Worm (Caenorhabditis elegans) whole organism, young adult: ENCODE results near the gene F57B9.1.

ENCODE experiments used
- B0261.1 ChIP-seq: sonication (generic microtip); optimal IDR thresholded peaks from 2 replicates; lab custom pipeline; 2016; ENCODE audit warnings: mild to moderate bottlenecking, missing genetic modification characterization, moderate library complexity, missing compliant biosample characterization
- K11D2.4 ChIP-seq: fragments of 200-800 bp; sonication (Bioruptor generic); IDR thresholded peaks from 2 replicates; pipeline ENCODE4 v1.3.6; 2022; ENCODE audit warnings: missing genetic modification reagents, missing genetic modification characterization, missing compliant biosample characterization
- ekl-4 ChIP-seq: fragments of 200-800 bp; sonication (Bioruptor generic); IDR thresholded peaks from 2 replicates; pipeline ENCODE4 v1.3.6; 2022; ENCODE audit warnings: missing genetic modification reagents, missing genetic modification characterization, missing compliant biosample characterization
- ztf-25 ChIP-seq: fragments of 200-800 bp; sonication (Bioruptor generic); IDR thresholded peaks from 2 replicates; pipeline ENCODE4 v1.3.6; 2022; ENCODE audit warnings: missing genetic modification reagents, missing genetic modification characterization, missing compliant biosample characterization

ce11 chrIII:6955766-6956165 is 6.1 kb upstream of the F57B9.1 start:
- no peak for TF ChIP-seq ztf-25
- TF ChIP-seq K11D2.4 (GFP tag; lab: Robert Waterston, UW) = no peak
- TF ChIP-seq ekl-4 (GFP tag; lab: Robert Waterston, UW) = no peak
- TF ChIP-seq B0261.1 (tag; lab: Kevin White, UChicago) = no peak
